Fruit fly (Drosophila melanogaster) whole organism, pupa: ENCODE measurements around the gene aux.

Experiments used
- CG10348 ChIP-seq: fragments of 200-800 bp; sonication (Bioruptor generic); IDR thresholded peaks from 2 replicates; pipeline ENCODE4 v1.3.6; 2022; ENCODE audit warnings: missing biosample characterization, missing genetic modification characterization
- CG13204 ChIP-seq: fragments of 200-800 bp; sonication (Bioruptor generic); optimal IDR thresholded peaks from 2 replicates; lab custom pipeline; 2018; ENCODE audit warnings: missing biosample characterization, mild to moderate bottlenecking, missing genetic modification characterization, moderate library complexity
- CG15710 ChIP-seq: fragments of 200-800 bp; sonication (Bioruptor generic); optimal IDR thresholded peaks from 2 replicates; lab custom pipeline; 2018; ENCODE audit warnings: missing biosample characterization, mild to moderate bottlenecking, missing genetic modification characterization, moderate library complexity
- CG4496 ChIP-seq: fragments of 200-800 bp; sonication (Bioruptor generic); IDR thresholded peaks from 3 replicates; pipeline ENCODE4 v1.3.6; 2022; ENCODE audit warnings: missing biosample characterization, missing genetic modification characterization
- D1 ChIP-seq: fragments of 200-800 bp; sonication (Bioruptor generic); optimal IDR thresholded peaks from 2 replicates; lab custom pipeline; 2018; ENCODE audit warnings: missing biosample characterization, mild to moderate bottlenecking, missing genetic modification characterization, moderate library complexity
- Pif1A ChIP-seq: fragments of 200-800 bp; sonication (Bioruptor generic); optimal IDR thresholded peaks from 3 replicates; lab custom pipeline; 2016; ENCODE audit warnings: missing biosample characterization, missing genetic modification characterization
- Snoo ChIP-seq: fragments of 200-800 bp; sonication (Bioruptor generic); optimal IDR thresholded peaks from 3 replicates; lab custom pipeline; 2017; ENCODE audit warnings: missing biosample characterization, mild to moderate bottlenecking, missing genetic modification characterization, inconsistent platforms
- fd96Ca ChIP-seq: fragments of 200-800 bp; sonication (Bioruptor generic); IDR thresholded peaks from 3 replicates; pipeline ENCODE4 v1.3.6; 2022; ENCODE audit warnings: missing biosample characterization, missing genetic modification characterization
- gl ChIP-seq: fragments of 200-800 bp; sonication (Bioruptor generic); optimal IDR thresholded peaks from 2 replicates; lab custom pipeline; 2018; ENCODE audit warnings: missing biosample characterization, mild to moderate bottlenecking, missing genetic modification characterization
- rn ChIP-seq: fragments of 200-800 bp; sonication (Bioruptor generic); IDR thresholded peaks from 2 replicates; pipeline ENCODE4 v1.3.6; 2022; ENCODE audit warnings: missing biosample characterization, missing genetic modification characterization

dm6 chr3R:4241776-4242175, 30.2 kb downstream of the aux start:
- TF ChIP-seq Pif1A (GFP tag; lab: Kevin White, UChicago) (no peak), CG4496 (no peak), fd96Ca (GFP tag; lab: Robert Waterston, UW) (no peak), Snoo (tag; lab: Kevin White, UChicago) (no peak), CG10348 (GFP tag; lab: Robert Waterston, UW) (no peak), D1 (tag; lab: Kevin White, UChicago) (no peak), gl (tag; lab: Kevin White, UChicago) (no peak), rn (GFP tag; lab: Robert Waterston, UW) (no peak), CG15710 (tag; lab: Kevin White, UChicago) (no peak), CG13204 (GFP tag; lab: Kevin White, UChicago) (no peak)
